Fruit fly (Drosophila melanogaster): ENCODE results near the gene Axs.

Gene Axs

dm6 chrX:16723203-16724173, 39.8 kb upstream of the Axs start (continued):
- TF ChIP-seq her (GFP tag; optimal IDR thresholded peaks at IDR 0.05) (no peak), Hmx (GFP tag; optimal IDR thresholded peaks at IDR 0.05) (no peak), Taf1 (GFP tag; IDR thresholded peaks at IDR 0.05) (peak; percentile 30; the same call in 1 of the 2 replicates), prd (optimal IDR thresholded peaks at IDR 0.05) (no peak), prd (GFP tag; IDR thresholded peaks at IDR 0.05) (no peak; the same call in none of the 3 replicates), crol (GFP tag; IDR thresholded peaks at IDR 0.05) (peak; percentile 93), Nf-YB (GFP tag; optimal IDR thresholded peaks at IDR 0.05) (peak; percentile 66), YL-1 (GFP tag; optimal IDR thresholded peaks at IDR 0.05) (no peak), CG10959 (GFP tag; IDR thresholded peaks at IDR 0.05) (0 out of 2 replicates have a peak, but pooled peaks have one; percentile 24), oc (tag; optimal IDR thresholded peaks at IDR 0.05) (peak; percentile 50), CkIIα-i1 (GFP tag; IDR thresholded peaks at IDR 0.05) (no peak), eve (GFP tag; optimal IDR thresholded peaks at IDR 0.05) (peak in 1 of 2 experiments; percentile 72), CG4328 (GFP tag; optimal IDR thresholded peaks at IDR 0.05) (no peak), CG4854 (GFP tag; optimal IDR thresholded peaks at IDR 0.05) (no peak), Atf6 (GFP tag; IDR thresholded peaks at IDR 0.05) (peak; percentile 72; the same call in 1 of the 2 replicates), sim (GFP tag; IDR thresholded peaks at IDR 0.05) (no peak; the same call in 1 of the 2 replicates), Eip74EF (GFP tag; optimal IDR thresholded peaks at IDR 0.05) (peak in 1 of 2 experiments; percentile 49), pzg (GFP tag; optimal IDR thresholded peaks at IDR 0.05) (no peak), CG4617 (GFP tag; optimal IDR thresholded peaks at IDR 0.05; ENCODE audit: borderline replicate concordance) (no peak), nmo (GFP tag; optimal IDR thresholded peaks at IDR 0.05) (peak; percentile 91), GATAe (GFP tag; conservative IDR thresholded peaks at IDR 0.05) (no peak), CG17912 (GFP tag; optimal IDR thresholded peaks at IDR 0.05) (no peak), Hand (GFP tag; optimal IDR thresholded peaks at IDR 0.05) (peak; percentile 56), Hmr (GFP tag; optimal IDR thresholded peaks at IDR 0.05) (peak; percentile 85), wdn (GFP tag; IDR thresholded peaks at IDR 0.05) (peak; percentile 53), Scr (GFP tag; IDR thresholded peaks at IDR 0.05; ENCODE audit: partially characterized antibody) (no peak), chn (GFP tag; optimal IDR thresholded peaks at IDR 0.05) (peak; percentile 40), phol (tag; optimal IDR thresholded peaks at IDR 0.05) (peak; percentile 62), CrebB (tag; optimal IDR thresholded peaks at IDR 0.05) (peak; percentile 43), ken (GFP tag; IDR thresholded peaks at IDR 0.05) (peak; percentile 49; the same call in 2 of the 3 replicates), dysf (GFP tag; IDR thresholded peaks at IDR 0.05) (peak; percentile 81), gce (GFP tag; IDR thresholded peaks at IDR 0.05) (no peak), CG10543 (GFP tag; optimal IDR thresholded peaks at IDR 0.05) (peak; percentile 38), vfl (GFP tag; optimal IDR thresholded peaks at IDR 0.05) (peak; percentile 37), tll (GFP tag; optimal IDR thresholded peaks at IDR 0.05) (no peak), sc (optimal IDR thresholded peaks at IDR 0.05) (no peak), sc (GFP tag; optimal IDR thresholded peaks at IDR 0.05) (peak; percentile 63), Nf-YA (GFP tag; IDR thresholded peaks at IDR 0.05) (no peak), ssp (GFP tag; IDR thresholded peaks at IDR 0.05) (peak; percentile 23; the same call in 1 of the 2 replicates), otp (GFP tag; IDR thresholded peaks at IDR 0.05) (peak; percentile 36; the same call in 1 of the 3 replicates), CG13287 (GFP tag; IDR thresholded peaks at IDR 0.05; ENCODE audit: partially characterized antibody) (no peak), chinmo (GFP tag; IDR thresholded peaks at IDR 0.05; ENCODE audit: partially characterized antibody) (0 out of 4 replicates have a peak, but pooled peaks have one; percentile 53), dm (GFP tag; optimal IDR thresholded peaks at IDR 0.05) (no peak), CG8290 (GFP tag; optimal IDR thresholded peaks at IDR 0.05) (no peak), CG8290 (tag; optimal IDR thresholded peaks at IDR 0.05) (peak in 1 of 2 experiments; percentile 2), CG7372 (GFP tag; IDR thresholded peaks at IDR 0.05) (no peak), lilli (GFP tag; optimal IDR thresholded peaks at IDR 0.05) (peak; percentile 74), chif (GFP tag; optimal IDR thresholded peaks at IDR 0.05) (peak; percentile 41 to 58)

Measured in whole organism, embryonic.